Fruit fly (Drosophila melanogaster): ENCODE data around the gene Neurl4.

Gene Neurl4

dm6 chr3L:14063241-14064064 is 13.8 kb upstream of the Neurl4 start:
- no peak for TF ChIP-seq CG11617 (GFP tag; optimal IDR thresholded peaks at IDR 0.05)
- TF ChIP-seq Crg-1 (GFP tag; optimal IDR thresholded peaks at IDR 0.05): no peak
- TF ChIP-seq bab1 (GFP tag; optimal IDR thresholded peaks at IDR 0.05): no peak
- TF ChIP-seq ovo (GFP tag; optimal IDR thresholded peaks at IDR 0.05): no peak
- TF ChIP-seq CG1620 (GFP tag; optimal IDR thresholded peaks at IDR 0.05): no peak
- TF ChIP-seq CG5204 (GFP tag; optimal IDR thresholded peaks at IDR 0.05): no peak
- TF ChIP-seq kay (GFP tag; ENCODE audit: borderline replicate concordance): no peak
- TF ChIP-seq CG7101 (tag; optimal IDR thresholded peaks at IDR 0.05): no peak
- TF ChIP-seq Hr96 (GFP tag; optimal IDR thresholded peaks at IDR 0.05): no peak
- TF ChIP-seq toe (GFP tag; optimal IDR thresholded peaks at IDR 0.05): no peak
- TF ChIP-seq CG14711 (tag; optimal IDR thresholded peaks at IDR 0.05): no peak
- no peak for TF ChIP-seq Mnt (GFP tag; optimal IDR thresholded peaks at IDR 0.05)
- no peak for TF ChIP-seq cnc (optimal IDR thresholded peaks at IDR 0.05)
- no peak for TF ChIP-seq Clk (GFP tag; optimal IDR thresholded peaks at IDR 0.05)
- no peak for TF ChIP-seq pad (GFP tag; optimal IDR thresholded peaks at IDR 0.05)
- TF ChIP-seq CG12768 (GFP tag; optimal IDR thresholded peaks at IDR 0.05): no peak
- TF ChIP-seq cic (GFP tag; optimal IDR thresholded peaks at IDR 0.05): no peak
- no peak for TF ChIP-seq tj (GFP tag; optimal IDR thresholded peaks at IDR 0.05)
- no peak for TF ChIP-seq CG33017 (tag; optimal IDR thresholded peaks at IDR 0.05)

- TF ChIP-seq CG7101 (tag; optimal IDR thresholded peaks at IDR 0.05) (no peak), ovo (GFP tag; optimal IDR thresholded peaks at IDR 0.05) (no peak), CG14711 (tag; optimal IDR thresholded peaks at IDR 0.05) (no peak), CG33017 (tag; optimal IDR thresholded peaks at IDR 0.05) (no peak), CG11617 (GFP tag; optimal IDR thresholded peaks at IDR 0.05) (no peak), kay (GFP tag; ENCODE audit: borderline replicate concordance) (no peak), cnc (optimal IDR thresholded peaks at IDR 0.05) (no peak), Mnt (GFP tag; optimal IDR thresholded peaks at IDR 0.05) (no peak), toe (GFP tag; optimal IDR thresholded peaks at IDR 0.05) (no peak), pad (GFP tag; optimal IDR thresholded peaks at IDR 0.05) (no peak), Hr96 (GFP tag; optimal IDR thresholded peaks at IDR 0.05) (no peak), Crg-1 (GFP tag; optimal IDR thresholded peaks at IDR 0.05) (no peak), Clk (GFP tag; optimal IDR thresholded peaks at IDR 0.05) (no peak), CG1620 (GFP tag; optimal IDR thresholded peaks at IDR 0.05) (no peak), CG7045 (GFP tag; optimal IDR thresholded peaks at IDR 0.05) (no peak), tj (GFP tag; optimal IDR thresholded peaks at IDR 0.05) (no peak), CG5204 (GFP tag; optimal IDR thresholded peaks at IDR 0.05) (no peak), bab1 (GFP tag; optimal IDR thresholded peaks at IDR 0.05) (no peak), CG12768 (GFP tag; optimal IDR thresholded peaks at IDR 0.05) (no peak)
These were observed 13.0 kb upstream of the Neurl4 start for dm6 chr3L:14062702-14063101.

- TF ChIP-seq CG11617 (GFP tag; optimal IDR thresholded peaks at IDR 0.05) (no peak), CG14711 (tag; optimal IDR thresholded peaks at IDR 0.05) (peak; percentile 6)
These were observed 9.7 kb upstream of the Neurl4 start for dm6 chr3L:14059266-14059974.

dm6 chr3L:14056816-14057215 is 7.1 kb upstream of the Neurl4 start:
- TF ChIP-seq CG12768 (GFP tag; optimal IDR thresholded peaks at IDR 0.05): no peak
- TF ChIP-seq kay (GFP tag; ENCODE audit: borderline replicate concordance): no peak
- TF ChIP-seq Mnt (GFP tag; optimal IDR thresholded peaks at IDR 0.05): no peak
- TF ChIP-seq pad (GFP tag; optimal IDR thresholded peaks at IDR 0.05): no peak
- no peak for TF ChIP-seq CG33017 (tag; optimal IDR thresholded peaks at IDR 0.05)
- TF ChIP-seq cnc (optimal IDR thresholded peaks at IDR 0.05): no peak
- no peak for TF ChIP-seq cic (GFP tag; optimal IDR thresholded peaks at IDR 0.05)
- no peak for TF ChIP-seq CG1620 (GFP tag; optimal IDR thresholded peaks at IDR 0.05)
- no peak for TF ChIP-seq CG5204 (GFP tag; optimal IDR thresholded peaks at IDR 0.05)
- no peak for TF ChIP-seq Hr96 (GFP tag; optimal IDR thresholded peaks at IDR 0.05)
- no peak for TF ChIP-seq CG7101 (tag; optimal IDR thresholded peaks at IDR 0.05)
- TF ChIP-seq CG7045 (GFP tag; optimal IDR thresholded peaks at IDR 0.05): no peak
- TF ChIP-seq CG11617 (GFP tag; optimal IDR thresholded peaks at IDR 0.05): no peak
- TF ChIP-seq bab1 (GFP tag; optimal IDR thresholded peaks at IDR 0.05): no peak
- TF ChIP-seq ovo (GFP tag; optimal IDR thresholded peaks at IDR 0.05): no peak
- no peak for TF ChIP-seq Crg-1 (GFP tag; optimal IDR thresholded peaks at IDR 0.05)
- no peak for TF ChIP-seq tj (GFP tag; optimal IDR thresholded peaks at IDR 0.05)
- no peak for TF ChIP-seq toe (GFP tag; optimal IDR thresholded peaks at IDR 0.05)
- TF ChIP-seq Clk (GFP tag; optimal IDR thresholded peaks at IDR 0.05): no peak

dm6 chr3L:14055815-14056516 is 6.3 kb upstream of the Neurl4 start:
- peak; percentile 10 for TF ChIP-seq toe (GFP tag; optimal IDR thresholded peaks at IDR 0.05)
- TF ChIP-seq CG7045 (GFP tag; optimal IDR thresholded peaks at IDR 0.05): no peak
- peak; percentile 16 for TF ChIP-seq tj (GFP tag; optimal IDR thresholded peaks at IDR 0.05)

- TF ChIP-seq toe (GFP tag; optimal IDR thresholded peaks at IDR 0.05) (no peak), CG7045 (GFP tag; optimal IDR thresholded peaks at IDR 0.05) (no peak), CG7101 (tag; optimal IDR thresholded peaks at IDR 0.05) (no peak), cnc (optimal IDR thresholded peaks at IDR 0.05) (no peak), CG1620 (GFP tag; optimal IDR thresholded peaks at IDR 0.05) (no peak), Mnt (GFP tag; optimal IDR thresholded peaks at IDR 0.05) (no peak), tj (GFP tag; optimal IDR thresholded peaks at IDR 0.05) (no peak), bab1 (GFP tag; optimal IDR thresholded peaks at IDR 0.05) (no peak), CG12768 (GFP tag; optimal IDR thresholded peaks at IDR 0.05) (no peak), CG33017 (tag; optimal IDR thresholded peaks at IDR 0.05) (no peak), ovo (GFP tag; optimal IDR thresholded peaks at IDR 0.05) (no peak), CG11617 (GFP tag; optimal IDR thresholded peaks at IDR 0.05) (no peak), cic (GFP tag; optimal IDR thresholded peaks at IDR 0.05) (no peak), CG14711 (tag; optimal IDR thresholded peaks at IDR 0.05) (no peak), pad (GFP tag; optimal IDR thresholded peaks at IDR 0.05) (no peak), Crg-1 (GFP tag; optimal IDR thresholded peaks at IDR 0.05) (no peak), kay (GFP tag; ENCODE audit: borderline replicate concordance) (no peak), CG5204 (GFP tag; optimal IDR thresholded peaks at IDR 0.05) (no peak), Hr96 (GFP tag; optimal IDR thresholded peaks at IDR 0.05) (no peak)
These were observed 5.6 kb upstream of the Neurl4 start for dm6 chr3L:14055260-14055696.

Measured in whole organism, adult.